Fruit fly (Drosophila melanogaster) whole organism, embryonic: ENCODE results near the gene Mdh1.

Experiments
- Antp ChIP-seq: fragments of 200-800 bp; sonication (Bioruptor generic); optimal IDR thresholded peaks from 3 replicates; lab custom pipeline; 2016; ENCODE audit warnings: missing biosample characterization, missing genetic modification characterization
- Atf3 ChIP-seq: fragments of 200-800 bp; sonication (Bioruptor generic); optimal IDR thresholded peaks from 3 replicates; lab custom pipeline; 2016; ENCODE audit warnings: missing biosample characterization, missing genetic modification characterization
- CG10209 ChIP-seq: fragments of 200-800 bp; sonication (Bioruptor generic); optimal IDR thresholded peaks from 3 replicates; lab custom pipeline; 2017; ENCODE audit warnings: missing biosample characterization, mild to moderate bottlenecking, missing genetic modification characterization, missing genetic modification reagents
- CG11723 ChIP-seq: fragments of 200-800 bp; sonication (Bioruptor generic); optimal IDR thresholded peaks from 2 replicates; lab custom pipeline; 2017; ENCODE audit warnings: missing biosample characterization, mild to moderate bottlenecking, missing genetic modification characterization
- CG12104 ChIP-seq: fragments of 200-800 bp; sonication (Bioruptor generic); optimal IDR thresholded peaks from 3 replicates; lab custom pipeline; 2016; ENCODE audit warnings: missing biosample characterization, missing genetic modification characterization
- CG12219 ChIP-seq: fragments of 200-800 bp; sonication (Bioruptor generic); optimal IDR thresholded peaks from 3 replicates; lab custom pipeline; 2018; ENCODE audit warnings: missing biosample characterization, mild to moderate bottlenecking, missing genetic modification characterization
- CG15073 ChIP-seq: fragments of 200-800 bp; sonication (Bioruptor generic); optimal IDR thresholded peaks from 2 replicates; lab custom pipeline; 2016; ENCODE audit warnings: missing biosample characterization, missing genetic modification characterization
- CG16815 ChIP-seq: fragments of 200-800 bp; sonication (Bioruptor generic); optimal IDR thresholded peaks from 3 replicates; lab custom pipeline; 2017; ENCODE audit warnings: missing biosample characterization, mild to moderate bottlenecking, missing genetic modification characterization
- CG17186 ChIP-seq: fragments of 200-800 bp; sonication (Bioruptor generic); optimal IDR thresholded peaks from 3 replicates; lab custom pipeline; 2017; ENCODE audit warnings: missing biosample characterization, missing genetic modification reagents, missing genetic modification characterization
- CG1832 ChIP-seq: fragments of 200-800 bp; sonication (Bioruptor generic); optimal IDR thresholded peaks from 2 replicates; lab custom pipeline; 2017; ENCODE audit warnings: missing biosample characterization, mild to moderate bottlenecking, missing genetic modification characterization, inconsistent platforms
- CG2712 ChIP-seq: fragments of 200-800 bp; optimal IDR thresholded peaks from 3 replicates; lab custom pipeline; 2019; ENCODE audit warnings: missing biosample characterization, mild to moderate bottlenecking, missing genetic modification characterization, moderate library complexity
- CG34224 ChIP-seq: fragments of 200-800 bp; sonication (Bioruptor generic); IDR thresholded peaks from 3 replicates; pipeline ENCODE4 v1.3.6; 2022; ENCODE audit warnings: missing biosample characterization, missing genetic modification characterization; ENCODE audit not compliant: partially characterized antibody
- CG4820 ChIP-seq: fragments of 200-800 bp; sonication (Bioruptor generic); optimal IDR thresholded peaks from 3 replicates; lab custom pipeline; 2016; ENCODE audit warnings: missing biosample characterization, missing genetic modification characterization
- CG5953 ChIP-seq: fragments of 200-800 bp; sonication (Bioruptor generic); IDR thresholded peaks from 2 replicates; pipeline ENCODE4 v1.3.6; 2022; ENCODE audit warnings: missing biosample characterization, missing genetic modification characterization
- CG6272 ChIP-seq: fragments of 200-800 bp; sonication (Bioruptor generic); IDR thresholded peaks from 2 replicates; pipeline ENCODE4 v1.3.6; 2022; ENCODE audit warnings: missing biosample characterization, missing genetic modification characterization
- CG6689 ChIP-seq: fragments of 200-800 bp; sonication (Bioruptor generic); IDR thresholded peaks from 2 replicates; pipeline ENCODE4 v1.3.6; 2022; ENCODE audit warnings: missing biosample characterization, missing genetic modification characterization
- Deaf1 ChIP-seq: fragments of 200-800 bp; optimal IDR thresholded peaks from 3 replicates; lab custom pipeline; 2019; ENCODE audit warnings: missing biosample characterization, mild to moderate bottlenecking, missing genetic modification characterization, moderate library complexity
- Fer2 ChIP-seq: fragments of 200-800 bp; sonication (Bioruptor generic); optimal IDR thresholded peaks from 2 replicates; lab custom pipeline; 2018; ENCODE audit warnings: missing biosample characterization, mild to moderate bottlenecking, missing genetic modification characterization, moderate library complexity
- Fer3 ChIP-seq: fragments of 200-800 bp; sonication (Bioruptor generic); optimal IDR thresholded peaks from 2 replicates; lab custom pipeline; 2018; ENCODE audit warnings: missing biosample characterization, mild to moderate bottlenecking, missing genetic modification characterization, moderate library complexity
- HLH4C ChIP-seq: fragments of 200-800 bp; sonication (Bioruptor generic); IDR thresholded peaks from 3 replicates; pipeline ENCODE4 v1.3.6; 2022; ENCODE audit warnings: missing biosample characterization, missing genetic modification characterization; ENCODE audit not compliant: partially characterized antibody
- HmgD ChIP-seq: fragments of 200-800 bp; sonication (Bioruptor generic); optimal IDR thresholded peaks from 3 replicates; lab custom pipeline; 2016; ENCODE audit warnings: missing biosample characterization, missing genetic modification characterization
- Hr3 ChIP-seq: fragments of 200-800 bp; sonication (Bioruptor generic); optimal IDR thresholded peaks from 3 replicates; lab custom pipeline; 2016; ENCODE audit warnings: missing biosample characterization, missing genetic modification characterization
- MBD-R2 ChIP-seq: fragments of 200-800 bp; sonication (Bioruptor generic); IDR thresholded peaks from 2 replicates; pipeline ENCODE4 v1.3.6; 2022; ENCODE audit warnings: missing biosample characterization, missing genetic modification characterization
- Med ChIP-seq: fragments of 200-800 bp; sonication (Bioruptor generic); peaks from one replicate; lab custom pipeline; 2016; ENCODE audit warnings: missing biosample characterization, missing genetic modification characterization, mild to moderate bottlenecking, inconsistent platforms, moderate library complexity
- PHDP ChIP-seq: fragments of 200-800 bp; sonication (Bioruptor generic); optimal IDR thresholded peaks from 3 replicates; lab custom pipeline; 2018; ENCODE audit warnings: missing biosample characterization, mild to moderate bottlenecking, missing genetic modification characterization, moderate library complexity
- Sox102F ChIP-seq: fragments of 200-800 bp; sonication (Bioruptor generic); optimal IDR thresholded peaks from 2 replicates; lab custom pipeline; 2018; ENCODE audit warnings: missing biosample characterization, mild to moderate bottlenecking, missing genetic modification characterization, moderate library complexity
- TFAM ChIP-seq: fragments of 200-800 bp; sonication (Bioruptor generic); optimal IDR thresholded peaks from 2 replicates; lab custom pipeline; 2017; ENCODE audit warnings: missing biosample characterization, missing genetic modification characterization, inconsistent platforms
- Xrp1 ChIP-seq: fragments of 200-800 bp; sonication (Bioruptor generic); IDR thresholded peaks from 2 replicates; pipeline ENCODE4 v1.3.6; 2022; ENCODE audit warnings: missing biosample characterization, missing genetic modification characterization
- ase ChIP-seq: fragments of 200-800 bp; sonication (Bioruptor generic); IDR thresholded peaks from 3 replicates; pipeline ENCODE4 v1.3.6; 2022; ENCODE audit warnings: missing biosample characterization, missing genetic modification characterization
- ato ChIP-seq: fragments of 200-800 bp; sonication (Bioruptor generic); IDR thresholded peaks from 2 replicates; pipeline ENCODE4 v1.3.6; 2022; ENCODE audit warnings: missing biosample characterization, missing genetic modification characterization; ENCODE audit not compliant: partially characterized antibody
- cad ChIP-seq: fragments of >200 bp; optimal IDR thresholded peaks from 2 replicates; lab custom pipeline; 2017; ENCODE audit warnings: missing biosample characterization, missing genetic modification characterization
- croc ChIP-seq: fragments of 200-800 bp; sonication (Bioruptor generic); conservative IDR thresholded peaks from 3 replicates; pipeline ENCODE4 v1.3.6; 2022; ENCODE audit warnings: missing biosample characterization, missing genetic modification characterization
- danr ChIP-seq: fragments of 200-800 bp; sonication (Bioruptor generic); IDR thresholded peaks from 2 replicates; pipeline ENCODE4 v1.3.6; 2022; ENCODE audit warnings: missing biosample characterization, missing genetic modification characterization
- gt ChIP-seq: fragments of 200-800 bp; sonication (Bioruptor generic); IDR thresholded peaks from 2 replicates; pipeline ENCODE4 v1.3.6; 2022; ENCODE audit warnings: missing biosample characterization, missing genetic modification characterization
- ken ChIP-seq: fragments of 200-800 bp; sonication (Bioruptor generic); IDR thresholded peaks from 3 replicates; pipeline ENCODE4 v1.3.6; 2022; ENCODE audit warnings: missing biosample characterization, missing genetic modification characterization
- lbe ChIP-seq: fragments of 200-800 bp; sonication (Bioruptor generic); optimal IDR thresholded peaks from 2 replicates; lab custom pipeline; 2016; ENCODE audit warnings: missing biosample characterization, mild to moderate bottlenecking, missing genetic modification characterization
- lola ChIP-seq, 3 experiments: fragments of >200 bp in 2 of 3; fragments of 200-800 bp in 1 of 3; sonication (Bioruptor generic) in 1 of 3; optimal IDR thresholded peaks; 2 replicates each; lab custom pipeline; 2017 to 2019; ENCODE audit warnings: missing biosample characterization in 3 of 3, missing genetic modification characterization in 3 of 3, mild to moderate bottlenecking in 1 of 3, moderate library complexity in 1 of 3
- lov ChIP-seq, 2 experiments: fragments of 200-800 bp in 1 of 2; fragments of >200 bp in 1 of 2; sonication (Bioruptor generic) in 1 of 2; IDR thresholded peaks in 1 of 2; optimal IDR thresholded peaks in 1 of 2; 2 replicates in 1 of 2; 3 replicates in 1 of 2; pipeline versions ENCODE4 v1.3.6 to Lab custom; 2017 to 2022; ENCODE audit warnings: missing biosample characterization in 1 of 2, missing genetic modification characterization in 1 of 2
- nerfin-1 ChIP-seq: fragments of 200-800 bp; sonication (Bioruptor generic); optimal IDR thresholded peaks from 3 replicates; lab custom pipeline; 2019; ENCODE audit warnings: missing biosample characterization, mild to moderate bottlenecking, missing genetic modification characterization, moderate library complexity
- oc ChIP-seq: fragments of 200-800 bp; sonication (Bioruptor generic); optimal IDR thresholded peaks from 2 replicates; lab custom pipeline; 2018; ENCODE audit warnings: missing biosample characterization, mild to moderate bottlenecking, missing genetic modification characterization, moderate library complexity
- onecut ChIP-seq: fragments of 200-800 bp; sonication (Bioruptor generic); IDR thresholded peaks from 2 replicates; pipeline ENCODE4 v1.3.6; 2022; ENCODE audit warnings: missing biosample characterization, missing genetic modification characterization
- pan ChIP-seq, 4 experiments: fragments of >200 bp in 3 of 4; fragments of 200-800 bp in 1 of 4; sonication (Bioruptor generic) in 1 of 4; optimal IDR thresholded peaks in 3 of 4; IDR thresholded peaks in 1 of 4; 2 replicates each; pipeline versions ENCODE4 v1.3.6 to Lab custom; 2017 to 2022; ENCODE audit warnings: missing biosample characterization in 2 of 4, missing genetic modification characterization in 2 of 4, mixed read lengths in 1 of 4
- psq ChIP-seq: fragments of 200-800 bp; sonication (Bioruptor generic); optimal IDR thresholded peaks from 2 replicates; lab custom pipeline; 2017; ENCODE audit warnings: missing biosample characterization, missing genetic modification characterization
- sqz ChIP-seq: fragments of 200-800 bp; sonication (Bioruptor generic); optimal IDR thresholded peaks from 3 replicates; lab custom pipeline; 2018; ENCODE audit warnings: missing biosample characterization, mild to moderate bottlenecking, missing genetic modification characterization
- ssp ChIP-seq: fragments of 200-800 bp; sonication (Bioruptor generic); IDR thresholded peaks from 2 replicates; pipeline ENCODE4 v1.3.6; 2022; ENCODE audit warnings: missing biosample characterization, missing genetic modification characterization
- vnd ChIP-seq: fragments of 200-800 bp; sonication (Bioruptor generic); IDR thresholded peaks from 3 replicates; pipeline ENCODE4 v1.3.6; 2022; ENCODE audit warnings: missing biosample characterization, missing genetic modification characterization; ENCODE audit not compliant: partially characterized antibody
- z ChIP-seq: fragments of 200-800 bp; sonication (Bioruptor generic); IDR thresholded peaks from 3 replicates; pipeline ENCODE4 v1.3.6; 2022; ENCODE audit warnings: missing biosample characterization, missing genetic modification characterization
- zfh2 ChIP-seq: fragments of 200-800 bp; sonication (Bioruptor generic); optimal IDR thresholded peaks from 2 replicates; lab custom pipeline; 2016; ENCODE audit warnings: missing biosample characterization, missing genetic modification characterization

The Mdh1 gene

DNA sequence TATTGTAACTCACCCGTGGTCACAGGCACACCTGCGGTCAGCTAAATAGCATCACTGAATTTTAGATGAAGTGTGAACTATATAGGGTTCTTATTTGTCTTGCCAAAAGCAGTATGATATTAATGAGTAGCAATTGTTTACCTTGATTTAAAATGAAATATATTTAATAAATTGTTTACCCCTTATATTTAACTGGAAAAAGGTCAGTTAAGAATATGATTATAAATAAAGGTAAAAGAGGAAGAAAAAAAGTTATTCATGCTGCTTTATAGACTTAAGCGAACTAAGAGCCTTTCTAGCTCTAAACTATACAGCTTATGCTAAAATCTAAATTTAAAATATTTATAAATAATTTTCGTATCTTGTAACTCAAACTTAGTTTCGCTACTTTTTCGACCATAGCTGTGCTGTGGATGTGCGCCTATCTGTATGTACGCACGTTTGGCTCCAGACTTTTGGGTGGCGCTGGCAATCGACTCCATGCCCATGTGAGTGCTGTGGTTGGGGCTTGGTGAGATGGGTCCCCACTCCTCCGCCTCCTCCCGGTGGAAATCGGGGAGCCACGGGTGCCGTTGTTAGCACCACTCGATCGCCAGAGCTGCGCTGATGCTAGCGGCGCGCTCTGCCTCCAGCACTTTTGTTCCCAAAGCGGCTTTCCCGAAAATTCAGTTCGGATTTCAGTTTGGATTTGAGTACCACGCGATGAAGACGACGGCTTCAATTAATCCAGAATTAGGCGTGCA, 46.1 kb upstream of the Mdh1 start, which contains the start of gene loh (continued):
- 0 out of 3 replicates have a peak, but pooled peaks have one; percentile 12 for TF ChIP-seq z (GFP tag; lab: Robert Waterston, UW)
- peak; percentile 66 for TF ChIP-seq Med (GFP tag; lab: Kevin White, UChicago)
- TF ChIP-seq CG11723 (GFP tag; lab: Kevin White, UChicago): peak; percentile 53
- TF ChIP-seq Xrp1: peak; percentile 57; the same call in 1 of the 2 replicates
- TF ChIP-seq CG6272: no peak
- no peak for TF ChIP-seq HLH4C (GFP tag; lab: Robert Waterston, UW)
- no peak for TF ChIP-seq zfh2 (GFP tag; lab: Kevin White, UChicago)
- TF ChIP-seq lbe (GFP tag; lab: Kevin White, UChicago): no peak
- peak; percentile 53 for TF ChIP-seq Hr3 (GFP tag; lab: Kevin White, UChicago)
- no peak for TF ChIP-seq Fer3
- no peak for TF ChIP-seq gt (GFP tag; lab: Robert Waterston, UW)
- TF ChIP-seq PHDP (tag; lab: Kevin White, UChicago): peak; percentile 51
- TF ChIP-seq TFAM (GFP tag; lab: Kevin White, UChicago): no peak
- TF ChIP-seq CG16815 (GFP tag; lab: Kevin White, UChicago): peak; percentile 30
- peak; percentile 55 for TF ChIP-seq CG6689 (GFP tag; lab: Robert Waterston, UW)
- TF ChIP-seq pan (optimal IDR thresholded peaks at IDR 0.05; lab: Kevin White, UChicago): no peak
- TF ChIP-seq pan (GFP tag; optimal IDR thresholded peaks at IDR 0.05 in 1 of 2, IDR thresholded peaks at IDR 0.05 in 1 of 2): peak in 1 of 2 experiments; percentile 38
- no peak for TF ChIP-seq psq (GFP tag; lab: Kevin White, UChicago)
- peak; percentile 77 for TF ChIP-seq CG2712 (tag; lab: Kevin White, UChicago)
- no peak for TF ChIP-seq vnd (GFP tag; lab: Robert Waterston, UW)
- TF ChIP-seq CG12104 (GFP tag; lab: Kevin White, UChicago): peak; percentile 49
- TF ChIP-seq CG10209 (GFP tag; lab: Kevin White, UChicago): peak; percentile 67
- no peak for TF ChIP-seq oc (tag; lab: Kevin White, UChicago)
- TF ChIP-seq CG17186 (GFP tag; lab: Kevin White, UChicago): no peak
- TF ChIP-seq CG12219 (GFP tag; lab: Kevin White, UChicago): peak; percentile 6
- TF ChIP-seq ase (GFP tag; lab: Robert Waterston, UW): no peak
- peak; percentile 36; the same call in 1 of the 2 replicates for TF ChIP-seq danr (GFP tag; lab: Robert Waterston, UW)
- TF ChIP-seq sqz (GFP tag; lab: Kevin White, UChicago): no peak
- TF ChIP-seq lov (optimal IDR thresholded peaks at IDR 0.05; lab: Kevin White, UChicago): no peak
- TF ChIP-seq lov (GFP tag; IDR thresholded peaks at IDR 0.05; lab: Robert Waterston, UW): 0 out of 3 replicates have a peak, but pooled peaks have one; percentile 15
- peak; percentile 2 for TF ChIP-seq Fer2
- TF ChIP-seq, all 482 proteins: peak for 144

DNA sequence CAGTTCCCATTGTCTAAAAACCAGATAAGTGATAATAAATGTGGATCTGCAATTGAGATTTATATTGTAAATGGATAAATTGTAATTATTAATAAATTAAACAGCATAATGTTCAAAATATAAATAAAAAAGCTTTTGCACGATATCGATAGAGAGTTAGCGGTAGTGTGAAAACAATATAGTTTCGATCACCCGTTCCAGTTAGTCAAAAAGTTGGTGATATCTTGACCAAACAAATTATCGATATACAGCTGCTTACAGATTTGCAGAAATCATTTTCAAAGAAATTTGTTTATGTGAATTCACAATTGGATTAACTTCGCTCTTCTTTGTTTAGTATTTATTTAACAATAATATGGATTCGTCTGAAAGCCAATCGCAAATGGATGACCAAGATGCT, 43.0 kb upstream of the Mdh1 start, which contains the start of gene Nse4:
TSS of gene Nse4 (plus strand) at position 267 of the 400 bp plus-strand sequence.
- TF ChIP-seq ato (GFP tag; lab: Robert Waterston, UW) (peak; percentile 95), croc (GFP tag; lab: Robert Waterston, UW) (no peak), CG15073 (GFP tag; lab: Kevin White, UChicago) (no peak), CG4820 (GFP tag; lab: Kevin White, UChicago) (no peak), Sox102F (GFP tag; lab: Kevin White, UChicago) (no peak), Atf3 (no peak), Antp (no peak), ssp (peak; percentile 95), CG5953 (GFP tag; lab: Robert Waterston, UW) (no peak), sqz (GFP tag; lab: Kevin White, UChicago) (no peak), HmgD (no peak), lola (GFP tag; optimal IDR thresholded peaks at IDR 0.05; lab: Kevin White, UChicago) (peak in 1 of 3 experiments; percentile 32), cad (GFP tag; lab: Kevin White, UChicago) (no peak), ken (GFP tag; lab: Robert Waterston, UW) (no peak), onecut (GFP tag; lab: Robert Waterston, UW) (no peak), Deaf1 (tag; lab: Kevin White, UChicago) (no peak), CG34224 (GFP tag; lab: Robert Waterston, UW) (peak; percentile 93), CG1832 (GFP tag; lab: Kevin White, UChicago) (no peak), MBD-R2 (peak; percentile 69), nerfin-1 (tag; lab: Kevin White, UChicago) (no peak)
